Worm (Caenorhabditis elegans): ENCODE results near the gene C40A11.6.

DNA sequence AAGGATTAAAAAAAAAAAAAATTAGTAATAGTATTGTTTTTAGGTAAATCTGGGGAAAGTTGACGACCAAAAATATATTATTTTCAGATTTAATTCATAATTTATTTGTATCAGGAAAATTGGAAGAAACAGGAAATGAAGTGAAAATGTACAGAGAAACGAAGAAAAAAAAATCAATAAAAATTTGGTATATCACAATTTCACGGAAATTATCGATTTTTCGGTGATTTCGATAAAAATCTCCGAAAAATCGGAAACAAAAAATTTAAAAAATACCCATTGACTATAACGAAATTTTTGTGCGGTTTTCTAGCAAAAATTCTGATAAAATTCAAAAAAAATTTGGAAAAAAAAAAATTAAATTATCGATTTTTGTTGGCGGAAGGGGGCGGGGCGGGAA is 46.8 kb upstream of the C40A11.6 start:
- TF ChIP-seq cebp-2 (GFP tag; IDR thresholded peaks at IDR 0.05) (no peak), ztf-18 (tag; optimal IDR thresholded peaks at IDR 0.05) (no peak), unc-62 (GFP tag; optimal IDR thresholded peaks at IDR 0.05) (no peak), ztf-3 (GFP tag; optimal IDR thresholded peaks at IDR 0.05) (no peak), ama-1 (optimal IDR thresholded peaks at IDR 0.05) (no peak), ama-1 (GFP tag; optimal IDR thresholded peaks at IDR 0.05) (no peak), gei-17 (GFP tag; optimal IDR thresholded peaks at IDR 0.05) (no peak), pha-4 (tag; optimal IDR thresholded peaks at IDR 0.05) (no peak), let-607 (tag; optimal IDR thresholded peaks at IDR 0.05) (no peak), madf-8 (GFP tag; conservative IDR thresholded peaks at IDR 0.05) (no peak), ztf-25 (GFP tag; IDR thresholded peaks at IDR 0.05) (no peak), tbx-9 (tag; optimal IDR thresholded peaks at IDR 0.05; ENCODE audit: borderline replicate concordance) (no peak), attf-6 (GFP tag; IDR thresholded peaks at IDR 0.05) (no peak), F22D6.2 (tag; optimal IDR thresholded peaks at IDR 0.05) (no peak), die-1 (tag; optimal IDR thresholded peaks at IDR 0.05) (no peak)

All from whole organism, young adult.